Worm (Caenorhabditis elegans) whole organism, early embryonic: ENCODE results near the gene fipr-17.

ENCODE experiments used
- B0310.2 ChIP-seq: sonication (generic microtip); optimal IDR thresholded peaks from 2 replicates; lab custom pipeline; 2016; ENCODE audit warnings: mild to moderate bottlenecking, missing genetic modification characterization, missing compliant biosample characterization
- F13C5.2 ChIP-seq: sonication (generic microtip); optimal IDR thresholded peaks from 2 replicates; lab custom pipeline; 2017; ENCODE audit warnings: mild to moderate bottlenecking, missing genetic modification characterization, inconsistent platforms, missing compliant biosample characterization
- aly-1 ChIP-seq: sonication (generic microtip); optimal IDR thresholded peaks from 2 replicates; lab custom pipeline; 2016; ENCODE audit warnings: missing genetic modification characterization, missing compliant biosample characterization
- ama-1 ChIP-seq: fragments of 150-350 bp; optimal IDR thresholded peaks from 2 replicates; lab custom pipeline; 2014
- ceh-13 ChIP-seq: fragments of 200-800 bp; sonication (Bioruptor generic); optimal IDR thresholded peaks from 2 replicates; lab custom pipeline; 2018; ENCODE audit warnings: mild to moderate bottlenecking, missing genetic modification characterization, missing compliant biosample characterization
- ceh-36 ChIP-seq: sonication (generic microtip); optimal IDR thresholded peaks from 2 replicates; lab custom pipeline; 2016; ENCODE audit warnings: missing genetic modification characterization, inconsistent platforms, missing compliant biosample characterization
- ets-7 ChIP-seq: sonication (generic microtip); optimal IDR thresholded peaks from 2 replicates; lab custom pipeline; 2016; ENCODE audit warnings: missing genotype, missing genetic modification characterization, missing compliant biosample characterization
- flt-1 ChIP-seq: fragments of 200-800 bp; sonication (Bioruptor generic); IDR thresholded peaks from 2 replicates; pipeline ENCODE4 v1.3.6; 2022; ENCODE audit warnings: missing genetic modification characterization, missing compliant biosample characterization
- hmbx-1 ChIP-seq: sonication (generic microtip); optimal IDR thresholded peaks from 2 replicates; lab custom pipeline; 2016; ENCODE audit warnings: mild to moderate bottlenecking, missing genetic modification characterization, missing compliant biosample characterization
- hmg-4 ChIP-seq: fragments of 200-800 bp; sonication (Bioruptor generic); optimal IDR thresholded peaks from 2 replicates; lab custom pipeline; 2018; ENCODE audit warnings: mild to moderate bottlenecking, missing genetic modification characterization, missing compliant biosample characterization
- hnd-1 ChIP-seq: sonication (generic microtip); optimal IDR thresholded peaks from 2 replicates; lab custom pipeline; 2016; ENCODE audit warnings: missing genetic modification characterization, missing compliant biosample characterization
- pes-1 ChIP-seq: fragments of 200-800 bp; sonication (Bioruptor generic); IDR thresholded peaks from 2 replicates; pipeline ENCODE4 v1.3.6; 2022; ENCODE audit warnings: missing genetic modification reagents, missing genetic modification characterization, missing compliant biosample characterization
- scrt-1 ChIP-seq: fragments of 200-800 bp; sonication (Bioruptor generic); IDR thresholded peaks from 2 replicates; pipeline ENCODE4 v1.3.6; 2022; ENCODE audit warnings: missing genetic modification characterization, missing compliant biosample characterization
- sea-1 ChIP-seq: fragments of 200-800 bp; sonication (Bioruptor generic); conservative IDR thresholded peaks from 2 replicates; pipeline ENCODE4 v1.3.6; 2022; ENCODE audit warnings: missing genetic modification characterization, missing compliant biosample characterization
- tbx-11 ChIP-seq: fragments of 200-800 bp; sonication (Bioruptor generic); IDR thresholded peaks from 2 replicates; pipeline ENCODE4 v1.3.6; 2022; ENCODE audit warnings: missing genetic modification characterization, missing compliant biosample characterization
- tbx-37 ChIP-seq: fragments of 200-800 bp; sonication (Bioruptor generic); conservative IDR thresholded peaks from 2 replicates; pipeline ENCODE4 v1.3.6; 2022; ENCODE audit warnings: missing genetic modification reagents, missing genetic modification characterization, missing compliant biosample characterization
- tra-4 ChIP-seq: sonication (generic microtip); optimal IDR thresholded peaks from 2 replicates; lab custom pipeline; 2017; ENCODE audit warnings: missing genetic modification characterization, missing compliant biosample characterization

The fipr-17 gene

DNA sequence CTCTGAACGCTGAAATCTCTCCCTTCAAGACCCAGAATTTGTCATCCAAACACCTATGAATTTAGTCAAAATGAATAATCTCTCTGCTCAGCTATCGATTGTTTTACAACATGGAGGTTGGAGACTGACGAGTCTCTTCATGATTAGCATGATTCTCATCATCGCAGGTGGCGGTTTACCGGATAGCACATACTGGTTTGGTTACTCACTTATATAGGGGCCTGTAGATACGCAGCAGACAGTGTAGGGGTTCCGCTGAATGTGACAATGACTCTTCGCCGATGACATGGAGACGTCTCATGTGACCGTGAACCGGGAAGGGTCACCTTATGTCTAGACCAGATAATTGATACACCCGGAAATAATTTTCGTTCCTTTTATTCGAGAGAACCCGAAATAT is 30.8 kb downstream of the fipr-17 start:
- TF ChIP-seq tbx-37 (no peak), ets-7 (no peak), hnd-1 (no peak), aly-1 (no peak), ceh-13 (GFP tag; lab: Kevin White, UChicago) (no peak), scrt-1 (GFP tag; lab: Robert Waterston, UW) (no peak), ama-1 (lab: Kevin White, UChicago) (no peak), B0310.2 (tag; lab: Kevin White, UChicago) (no peak), tbx-11 (GFP tag; lab: Robert Waterston, UW) (no peak), hmbx-1 (tag; lab: Kevin White, UChicago) (no peak), pes-1 (GFP tag; lab: Robert Waterston, UW) (no peak), sea-1 (GFP tag; lab: Robert Waterston, UW) (no peak), hmg-4 (GFP tag; lab: Kevin White, UChicago) (no peak), ceh-36 (tag; lab: Kevin White, UChicago) (no peak)

DNA sequence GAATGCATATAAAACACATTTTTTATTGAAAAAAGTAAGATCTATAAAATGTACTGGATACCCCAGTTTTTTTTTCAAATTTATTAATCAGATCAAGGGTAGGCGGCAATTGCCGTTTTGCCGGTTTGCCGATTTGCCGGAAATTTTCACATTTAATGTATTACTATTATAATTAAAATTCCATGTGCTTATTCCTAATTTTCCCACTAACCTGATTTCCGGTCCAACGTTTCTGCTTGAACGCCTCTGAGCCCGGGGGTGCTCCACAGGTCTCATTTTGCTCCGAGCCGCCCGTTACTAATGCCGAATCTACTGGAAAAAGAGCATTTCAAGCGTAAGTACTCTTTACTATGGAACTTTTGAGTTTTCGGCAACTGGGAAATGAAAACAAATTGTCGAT is 37.8 kb downstream of the fipr-17 start, which contains the start of gene dhc-4:
Gene dhc-4 (plus strand): TSS at position 301 of the 400 bp plus-strand sequence.
- TF ChIP-seq hmbx-1 (tag; lab: Kevin White, UChicago), result no peak
- no peak for TF ChIP-seq ceh-36 (tag; lab: Kevin White, UChicago)
- no peak for TF ChIP-seq ceh-13 (GFP tag; lab: Kevin White, UChicago)
- no peak for TF ChIP-seq hnd-1
- no peak for TF ChIP-seq ama-1 (lab: Kevin White, UChicago)
- no peak for TF ChIP-seq hmg-4 (GFP tag; lab: Kevin White, UChicago)
- no peak for TF ChIP-seq scrt-1 (GFP tag; lab: Robert Waterston, UW)
- TF ChIP-seq aly-1, result no peak
- TF ChIP-seq tbx-11 (GFP tag; lab: Robert Waterston, UW), result no peak
- TF ChIP-seq tra-4 (tag; lab: Kevin White, UChicago), result no peak
- TF ChIP-seq tbx-37, result no peak

DNA sequence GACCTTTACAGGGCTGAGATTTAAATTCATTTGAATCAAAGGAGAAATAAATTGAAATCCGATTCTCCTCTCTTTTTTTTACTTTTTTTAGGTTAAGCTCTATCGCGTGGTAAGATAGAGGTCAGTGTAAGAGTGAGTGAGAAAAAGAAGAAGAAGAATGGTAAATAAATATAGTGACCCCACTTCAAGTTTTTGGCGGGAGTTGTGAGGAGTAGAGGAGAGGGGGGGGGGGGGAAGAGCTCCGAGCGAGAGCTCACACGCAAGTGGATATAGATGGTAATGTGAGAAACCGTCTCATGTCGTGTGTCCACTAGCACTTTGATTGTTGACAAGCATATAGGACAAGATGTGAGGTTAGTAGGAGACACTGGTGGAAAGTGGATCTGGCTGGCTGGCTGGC is 40.4 kb downstream of the fipr-17 start, which contains the start of gene W05B2.2:
Gene W05B2.2 (minus strand): TSS at position 101 of the 400 bp plus-strand sequence.
- TF ChIP-seq aly-1, result no peak
- no peak for TF ChIP-seq F13C5.2 (tag; lab: Kevin White, UChicago)
- TF ChIP-seq sea-1 (GFP tag; lab: Robert Waterston, UW), result no peak
- TF ChIP-seq tbx-11 (GFP tag; lab: Robert Waterston, UW), result no peak
- no peak for TF ChIP-seq ama-1 (lab: Kevin White, UChicago)
- TF ChIP-seq tra-4 (tag; lab: Kevin White, UChicago), result no peak
- no peak for TF ChIP-seq tbx-37
- no peak for TF ChIP-seq ceh-13 (GFP tag; lab: Kevin White, UChicago)
- TF ChIP-seq ets-7, result no peak
- no peak for TF ChIP-seq hmbx-1 (tag; lab: Kevin White, UChicago)
- no peak for TF ChIP-seq ceh-36 (tag; lab: Kevin White, UChicago)
- no peak for TF ChIP-seq scrt-1 (GFP tag; lab: Robert Waterston, UW)
- TF ChIP-seq hmg-4 (GFP tag; lab: Kevin White, UChicago), result no peak
- TF ChIP-seq pes-1 (GFP tag; lab: Robert Waterston, UW), result no peak
- TF ChIP-seq B0310.2 (tag; lab: Kevin White, UChicago), result no peak
- no peak for TF ChIP-seq hnd-1

DNA sequence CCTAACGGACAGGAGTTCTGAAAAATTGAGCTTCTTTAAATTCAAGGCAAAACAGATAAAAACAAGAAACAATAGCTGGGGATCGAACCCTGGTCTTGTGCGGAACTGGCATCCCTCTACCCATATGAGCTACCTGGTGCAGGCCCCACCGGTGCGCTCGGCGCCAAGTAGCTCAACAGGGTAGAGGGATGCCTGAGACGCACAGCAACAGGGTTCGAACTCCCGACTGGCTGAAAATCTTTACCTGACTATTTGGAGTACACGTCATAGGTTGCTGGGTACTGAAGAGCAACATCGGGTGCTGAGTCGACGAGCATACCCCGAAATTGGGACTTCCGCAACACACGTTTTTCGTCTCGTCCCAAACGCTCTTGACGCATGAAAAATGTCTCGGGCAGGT is 44.5 kb downstream of the fipr-17 start:
- TF ChIP-seq tra-4 (tag; lab: Kevin White, UChicago) (no peak), ceh-36 (tag; lab: Kevin White, UChicago) (no peak)

DNA sequence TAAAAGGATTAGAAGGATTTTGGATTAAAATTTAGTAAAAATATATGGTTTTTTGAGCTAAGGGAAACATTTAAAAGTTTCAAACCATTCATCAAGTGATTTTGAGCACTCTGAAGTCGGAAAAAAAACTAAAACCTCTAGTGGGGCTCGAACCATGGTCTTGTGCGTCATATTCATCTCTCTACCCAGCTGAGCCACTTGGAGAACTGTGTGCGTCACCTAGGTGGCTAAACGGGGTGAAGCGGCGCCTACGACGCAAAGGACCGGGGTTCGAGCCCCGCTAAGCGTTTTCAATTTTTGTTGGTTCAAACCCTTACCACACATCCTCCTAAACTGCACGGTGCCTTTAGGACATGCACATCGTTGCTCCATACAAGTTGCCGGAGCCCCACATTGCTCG is 47.0 kb downstream of the fipr-17 start:
- TF ChIP-seq B0310.2 (tag; lab: Kevin White, UChicago) (no peak), ceh-36 (tag; lab: Kevin White, UChicago) (no peak), aly-1 (no peak), scrt-1 (GFP tag; lab: Robert Waterston, UW) (no peak), hmbx-1 (tag; lab: Kevin White, UChicago) (no peak), F13C5.2 (tag; lab: Kevin White, UChicago) (no peak), tbx-11 (GFP tag; lab: Robert Waterston, UW) (no peak), ama-1 (lab: Kevin White, UChicago) (no peak), hnd-1 (no peak), flt-1 (no peak), tra-4 (tag; lab: Kevin White, UChicago) (no peak), tbx-37 (no peak), sea-1 (GFP tag; lab: Robert Waterston, UW) (no peak), hmg-4 (GFP tag; lab: Kevin White, UChicago) (no peak), pes-1 (GFP tag; lab: Robert Waterston, UW) (no peak), ceh-13 (GFP tag; lab: Kevin White, UChicago) (no peak)

DNA sequence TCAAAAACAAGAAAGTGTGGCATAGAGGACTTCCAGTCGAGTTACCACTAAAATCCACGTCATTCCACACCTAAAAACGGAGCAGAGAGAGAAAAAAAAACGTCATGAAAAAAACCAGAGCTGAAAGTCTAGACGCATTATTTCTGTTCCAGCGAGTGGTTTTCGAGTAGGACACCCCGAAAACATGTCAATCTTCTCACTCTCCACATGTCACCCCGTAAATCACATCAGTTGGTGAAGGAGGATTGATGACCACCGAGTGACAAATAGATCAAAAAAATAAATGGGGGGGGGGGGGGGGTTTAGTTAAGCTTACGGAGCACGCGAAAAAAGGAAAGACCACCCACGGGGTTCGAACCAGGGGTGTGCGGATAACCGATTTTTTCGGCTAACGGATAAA is 49.7 kb downstream of the fipr-17 start:
- TF ChIP-seq ceh-13 (GFP tag; lab: Kevin White, UChicago), result no peak
- no peak for TF ChIP-seq hmbx-1 (tag; lab: Kevin White, UChicago)
- TF ChIP-seq pes-1 (GFP tag; lab: Robert Waterston, UW), result no peak
- no peak for TF ChIP-seq sea-1 (GFP tag; lab: Robert Waterston, UW)
- TF ChIP-seq ceh-36 (tag; lab: Kevin White, UChicago), result no peak
- TF ChIP-seq hnd-1, result no peak
- no peak for TF ChIP-seq hmg-4 (GFP tag; lab: Kevin White, UChicago)
- TF ChIP-seq ama-1 (lab: Kevin White, UChicago), result no peak
- TF ChIP-seq flt-1, result no peak
- no peak for TF ChIP-seq ets-7
- TF ChIP-seq tbx-37, result no peak
- TF ChIP-seq tra-4 (tag; lab: Kevin White, UChicago), result no peak
- no peak for TF ChIP-seq tbx-11 (GFP tag; lab: Robert Waterston, UW)
- no peak for TF ChIP-seq B0310.2 (tag; lab: Kevin White, UChicago)
- TF ChIP-seq F13C5.2 (tag; lab: Kevin White, UChicago), result no peak
- TF ChIP-seq scrt-1 (GFP tag; lab: Robert Waterston, UW), result no peak
- TF ChIP-seq aly-1, result no peak
